Fruit fly (Drosophila melanogaster) whole organism, embryonic: ENCODE results near the gene CG1622.

Experiments
- Adf1 ChIP-seq: fragments of 200-800 bp; sonication (Bioruptor generic); IDR thresholded peaks from 2 replicates; pipeline ENCODE4 v1.3.6; 2022; ENCODE audit warnings: missing biosample characterization, missing genetic modification characterization
- Blimp-1 ChIP-seq: fragments of 200-800 bp; sonication (Bioruptor generic); optimal IDR thresholded peaks from 3 replicates; lab custom pipeline; 2018; ENCODE audit warnings: missing biosample characterization, missing genetic modification characterization, mild to moderate bottlenecking, moderate library complexity, missing genetic modification reagents
- CG10366 ChIP-seq: fragments of 200-800 bp; sonication (Bioruptor generic); IDR thresholded peaks from 2 replicates; pipeline ENCODE4 v1.3.6; 2022; ENCODE audit warnings: missing biosample characterization, missing genetic modification characterization
- CG10654 ChIP-seq: fragments of 200-800 bp; sonication (Bioruptor generic); optimal IDR thresholded peaks from 2 replicates; lab custom pipeline; 2016; ENCODE audit warnings: missing biosample characterization, missing genetic modification characterization
- CG11723 ChIP-seq: fragments of 200-800 bp; sonication (Bioruptor generic); optimal IDR thresholded peaks from 2 replicates; lab custom pipeline; 2017; ENCODE audit warnings: missing biosample characterization, mild to moderate bottlenecking, missing genetic modification characterization
- CG15601 ChIP-seq: fragments of 200-800 bp; sonication (Bioruptor generic); optimal IDR thresholded peaks from 3 replicates; lab custom pipeline; 2019; ENCODE audit warnings: missing biosample characterization, mild to moderate bottlenecking, missing genetic modification characterization, moderate library complexity
- CG17186 ChIP-seq: fragments of 200-800 bp; sonication (Bioruptor generic); optimal IDR thresholded peaks from 3 replicates; lab custom pipeline; 2017; ENCODE audit warnings: missing biosample characterization, missing genetic modification reagents, missing genetic modification characterization
- CG2199 ChIP-seq: fragments of 200-800 bp; sonication (Bioruptor generic); IDR thresholded peaks from 3 replicates; pipeline ENCODE4 v1.3.6; 2022; ENCODE audit warnings: missing biosample characterization, missing genetic modification characterization
- CG2202 ChIP-seq: fragments of 200-800 bp; sonication (Bioruptor generic); optimal IDR thresholded peaks from 2 replicates; lab custom pipeline; 2018; ENCODE audit warnings: missing biosample characterization, mild to moderate bottlenecking, missing genetic modification characterization
- CG31441 ChIP-seq: fragments of 200-800 bp; sonication (Bioruptor generic); IDR thresholded peaks from 2 replicates; pipeline ENCODE4 v1.3.6; 2022; ENCODE audit warnings: missing biosample characterization, missing genetic modification characterization
- CG3838 ChIP-seq: fragments of 200-800 bp; sonication (Bioruptor generic); optimal IDR thresholded peaks from 3 replicates; lab custom pipeline; 2016; ENCODE audit warnings: missing biosample characterization, missing genetic modification characterization
- CG42726 ChIP-seq: fragments of 200-800 bp; sonication (Bioruptor generic); IDR thresholded peaks from 2 replicates; pipeline ENCODE4 v1.3.6; 2022; ENCODE audit warnings: missing biosample characterization, missing genetic modification characterization; ENCODE audit not compliant: partially characterized antibody
- CG6254 ChIP-seq: fragments of 200-800 bp; sonication (Bioruptor generic); optimal IDR thresholded peaks from 3 replicates; lab custom pipeline; 2017; ENCODE audit warnings: mild to moderate bottlenecking, missing biosample characterization, missing genetic modification reagents, missing genetic modification characterization
- CG6654 ChIP-seq: fragments of 200-800 bp; sonication (Bioruptor generic); optimal IDR thresholded peaks from 2 replicates; lab custom pipeline; 2017; ENCODE audit warnings: missing biosample characterization, mild to moderate bottlenecking, missing genetic modification characterization
- CG6689 ChIP-seq: fragments of 200-800 bp; sonication (Bioruptor generic); IDR thresholded peaks from 2 replicates; pipeline ENCODE4 v1.3.6; 2022; ENCODE audit warnings: missing biosample characterization, missing genetic modification characterization
- CG6813 ChIP-seq: fragments of 200-800 bp; sonication (Bioruptor generic); optimal IDR thresholded peaks from 2 replicates; lab custom pipeline; 2017; ENCODE audit warnings: missing biosample characterization, missing genetic modification characterization, mild to moderate bottlenecking, moderate library complexity, missing genetic modification reagents
- CG7556 ChIP-seq: fragments of 200-800 bp; sonication (Bioruptor generic); optimal IDR thresholded peaks from 2 replicates; lab custom pipeline; 2017; ENCODE audit warnings: missing biosample characterization, mild to moderate bottlenecking, missing genetic modification characterization
- CG8089 ChIP-seq: fragments of 200-800 bp; sonication (Bioruptor generic); optimal IDR thresholded peaks from 3 replicates; lab custom pipeline; 2016; ENCODE audit warnings: missing biosample characterization, missing genetic modification characterization
- CG8924 ChIP-seq: fragments of 200-800 bp; optimal IDR thresholded peaks from 3 replicates; lab custom pipeline; 2019; ENCODE audit warnings: missing biosample characterization, mild to moderate bottlenecking, missing genetic modification characterization, moderate library complexity
- CG9797 ChIP-seq: fragments of 200-800 bp; sonication (Bioruptor generic); optimal IDR thresholded peaks from 3 replicates; lab custom pipeline; 2018; ENCODE audit warnings: missing biosample characterization, mild to moderate bottlenecking, missing genetic modification characterization
- Camta ChIP-seq: fragments of 200-800 bp; sonication (Bioruptor generic); optimal IDR thresholded peaks from 2 replicates; lab custom pipeline; 2016; ENCODE audit warnings: missing biosample characterization, missing genetic modification characterization
- Chrac-16 ChIP-seq: fragments of 200-800 bp; sonication (Bioruptor generic); optimal IDR thresholded peaks from 3 replicates; lab custom pipeline; 2016; ENCODE audit warnings: missing biosample characterization, missing genetic modification characterization
- CoRest ChIP-seq: fragments of 200-800 bp; sonication (Bioruptor generic); optimal IDR thresholded peaks from 3 replicates; lab custom pipeline; 2018; ENCODE audit warnings: missing biosample characterization, mild to moderate bottlenecking, missing genetic modification characterization, moderate library complexity
- Doc2 ChIP-seq: fragments of 200-800 bp; sonication (Bioruptor generic); IDR thresholded peaks from 2 replicates; pipeline ENCODE4 v1.3.6; 2022; ENCODE audit warnings: missing biosample characterization, missing genetic modification characterization
- E2f2 ChIP-seq: fragments of 200-800 bp; sonication (Bioruptor generic); IDR thresholded peaks from 2 replicates; pipeline ENCODE4 v1.3.6; 2022; ENCODE audit warnings: missing biosample characterization, missing genetic modification characterization
- Ets97D ChIP-seq: fragments of 200-800 bp; sonication (Bioruptor generic); optimal IDR thresholded peaks from 3 replicates; lab custom pipeline; 2016; ENCODE audit warnings: missing biosample characterization, missing genetic modification characterization
- HmgD ChIP-seq: fragments of 200-800 bp; sonication (Bioruptor generic); optimal IDR thresholded peaks from 3 replicates; lab custom pipeline; 2016; ENCODE audit warnings: missing biosample characterization, missing genetic modification characterization
- Hmr ChIP-seq: fragments of 200-800 bp; sonication (Bioruptor generic); optimal IDR thresholded peaks from 3 replicates; lab custom pipeline; 2017; ENCODE audit warnings: mild to moderate bottlenecking, missing biosample characterization, missing genetic modification reagents, missing genetic modification characterization
- Hr39 ChIP-seq: fragments of >200 bp; optimal IDR thresholded peaks from 2 replicates; lab custom pipeline; 2017
- Mes4 ChIP-seq: fragments of 200-800 bp; sonication (Bioruptor generic); optimal IDR thresholded peaks from 2 replicates; lab custom pipeline; 2016; ENCODE audit warnings: missing biosample characterization, missing genetic modification characterization
- NfI ChIP-seq: fragments of 200-800 bp; sonication (Bioruptor generic); optimal IDR thresholded peaks from 3 replicates; lab custom pipeline; 2018; ENCODE audit warnings: missing biosample characterization, mild to moderate bottlenecking, missing genetic modification characterization, moderate library complexity
- Oli ChIP-seq: fragments of 200-800 bp; sonication (Bioruptor generic); optimal IDR thresholded peaks from 2 replicates; lab custom pipeline; 2018; ENCODE audit warnings: missing biosample characterization, mild to moderate bottlenecking, missing genetic modification characterization, moderate library complexity
- Taf1 ChIP-seq: fragments of 200-800 bp; sonication (Bioruptor generic); IDR thresholded peaks from 2 replicates; pipeline ENCODE4 v1.3.6; 2022; ENCODE audit warnings: missing biosample characterization, missing genetic modification characterization
- br ChIP-seq: fragments of >200 bp; optimal IDR thresholded peaks from 2 replicates; lab custom pipeline; 2017
- chif ChIP-seq, 2 experiments: fragments of 200-800 bp; sonication (Bioruptor generic); optimal IDR thresholded peaks; 3 replicates each; lab custom pipeline; 2016; ENCODE audit warnings: missing biosample characterization in 2 of 2, missing genetic modification characterization in 2 of 2
- dan ChIP-seq: fragments of 200-800 bp; sonication (Bioruptor generic); IDR thresholded peaks from 2 replicates; pipeline ENCODE4 v1.3.6; 2022; ENCODE audit warnings: missing biosample characterization, missing genetic modification characterization
- dimm ChIP-seq: fragments of 200-800 bp; sonication (Bioruptor generic); IDR thresholded peaks from 2 replicates; pipeline ENCODE4 v1.3.6; 2022; ENCODE audit warnings: missing biosample characterization, missing genetic modification characterization
- esg ChIP-seq: fragments of 200-800 bp; sonication (Bioruptor generic); conservative IDR thresholded peaks from 2 replicates; pipeline ENCODE4 v1.3.6; 2022; ENCODE audit warnings: missing biosample characterization, missing genetic modification characterization
- fd3F ChIP-seq: fragments of 200-800 bp; sonication (Bioruptor generic); optimal IDR thresholded peaks from 2 replicates; lab custom pipeline; 2018; ENCODE audit warnings: missing biosample characterization, mild to moderate bottlenecking, missing genetic modification characterization, moderate library complexity
- ind ChIP-seq: fragments of 200-800 bp; sonication (Bioruptor generic); optimal IDR thresholded peaks from 3 replicates; lab custom pipeline; 2016; ENCODE audit warnings: missing biosample characterization, missing genetic modification characterization
- lola ChIP-seq, 3 experiments: fragments of >200 bp in 2 of 3; fragments of 200-800 bp in 1 of 3; sonication (Bioruptor generic) in 1 of 3; optimal IDR thresholded peaks; 2 replicates each; lab custom pipeline; 2017 to 2019; ENCODE audit warnings: missing biosample characterization in 3 of 3, missing genetic modification characterization in 3 of 3, mild to moderate bottlenecking in 1 of 3, moderate library complexity in 1 of 3
- pfk ChIP-seq: fragments of 200-800 bp; sonication (Bioruptor generic); optimal IDR thresholded peaks from 2 replicates; lab custom pipeline; 2018; ENCODE audit warnings: missing biosample characterization, mild to moderate bottlenecking, missing genetic modification characterization, moderate library complexity
- prd ChIP-seq, 3 experiments: fragments of >200 bp in 2 of 3; fragments of 200-800 bp in 1 of 3; sonication (Bioruptor generic) in 1 of 3; optimal IDR thresholded peaks in 2 of 3; IDR thresholded peaks in 1 of 3; 2 replicates in 2 of 3; 3 replicates in 1 of 3; pipeline versions ENCODE4 v1.3.6 to Lab custom; 2017 to 2022; ENCODE audit warnings: missing biosample characterization in 1 of 3, missing genetic modification characterization in 1 of 3
- salm ChIP-seq: fragments of 200-800 bp; sonication (Bioruptor generic); optimal IDR thresholded peaks from 2 replicates; lab custom pipeline; 2018; ENCODE audit warnings: missing biosample characterization, mild to moderate bottlenecking, missing genetic modification characterization
- schlank ChIP-seq: fragments of 200-800 bp; sonication (Bioruptor generic); optimal IDR thresholded peaks from 2 replicates; lab custom pipeline; 2018; ENCODE audit warnings: missing biosample characterization, mild to moderate bottlenecking, missing genetic modification characterization
- sim ChIP-seq: fragments of 200-800 bp; sonication (Bioruptor generic); IDR thresholded peaks from 2 replicates; pipeline ENCODE4 v1.3.6; 2022; ENCODE audit warnings: missing biosample characterization, missing genetic modification characterization
- stwl ChIP-seq: fragments of 200-800 bp; sonication (Bioruptor generic); optimal IDR thresholded peaks from 3 replicates; lab custom pipeline; 2018; ENCODE audit warnings: missing biosample characterization, mild to moderate bottlenecking, missing genetic modification characterization, moderate library complexity
- usp ChIP-seq: fragments of >200 bp; optimal IDR thresholded peaks from 2 replicates; lab custom pipeline; 2017; ENCODE audit warnings: missing biosample characterization, missing genetic modification characterization
- vnd ChIP-seq: fragments of 200-800 bp; sonication (Bioruptor generic); IDR thresholded peaks from 3 replicates; pipeline ENCODE4 v1.3.6; 2022; ENCODE audit warnings: missing biosample characterization, missing genetic modification characterization; ENCODE audit not compliant: partially characterized antibody
- vvl ChIP-seq: fragments of 200-800 bp; sonication (Bioruptor generic); IDR thresholded peaks from 2 replicates; pipeline ENCODE4 v1.3.6; 2022; ENCODE audit warnings: missing biosample characterization, missing genetic modification characterization
- zf30C ChIP-seq: fragments of 200-800 bp; sonication (Bioruptor generic); optimal IDR thresholded peaks from 3 replicates; lab custom pipeline; 2018; ENCODE audit warnings: missing biosample characterization, mild to moderate bottlenecking, missing genetic modification characterization

CG1622 gene

DNA sequence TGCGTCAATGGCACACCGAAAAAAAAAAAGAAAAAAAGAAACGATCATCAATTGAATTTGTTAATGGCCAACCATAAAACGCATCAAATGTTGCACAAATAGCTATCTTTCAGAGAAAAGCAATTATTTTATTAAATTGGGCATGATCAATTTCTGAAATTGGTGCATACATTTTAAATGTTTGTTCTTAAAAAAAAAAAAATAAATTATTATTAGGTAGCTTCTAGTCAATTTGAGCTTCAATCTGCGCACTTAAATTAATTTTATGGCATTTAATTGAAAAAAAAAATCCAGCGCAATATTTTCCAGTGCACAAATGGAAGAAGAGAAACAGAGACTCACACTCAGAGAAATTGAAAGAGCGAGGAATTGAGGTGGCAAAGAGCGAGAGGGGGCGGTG is 26.2 kb downstream of the CG1622 start (continued):
- TF ChIP-seq prd (optimal IDR thresholded peaks at IDR 0.05; lab: Kevin White, UChicago) = no peak
- peak; percentile 63; the same call in 2 of the 3 replicates for TF ChIP-seq prd (GFP tag; IDR thresholded peaks at IDR 0.05; lab: Robert Waterston, UW)
- TF ChIP-seq esg (GFP tag; lab: Robert Waterston, UW) = peak; percentile 56
- TF ChIP-seq ind (GFP tag; lab: Kevin White, UChicago) = peak; percentile 68
- TF ChIP-seq Hmr (GFP tag; lab: Kevin White, UChicago) = peak; percentile 68
- no peak for TF ChIP-seq Adf1 (GFP tag; lab: Robert Waterston, UW)
- no peak for TF ChIP-seq pfk
- TF ChIP-seq CG10366 (GFP tag; lab: Robert Waterston, UW) = peak; percentile 45; the same call in 1 of the 2 replicates
- TF ChIP-seq CG8089 = peak; percentile 65
- TF ChIP-seq Hr39 = no peak
- no peak for TF ChIP-seq CG2199 (GFP tag; lab: Robert Waterston, UW)
- peak; percentile 72 for TF ChIP-seq Camta
- TF ChIP-seq CG2202 (tag; lab: Kevin White, UChicago) = no peak
- TF ChIP-seq CG31441 (GFP tag; lab: Robert Waterston, UW) = peak; percentile 72
- peak; percentile 61; the same call in 1 of the 2 replicates for TF ChIP-seq vvl (GFP tag; lab: Robert Waterston, UW)
- TF ChIP-seq vnd = no peak
- TF ChIP-seq usp (GFP tag; lab: Kevin White, UChicago) = no peak
- no peak for TF ChIP-seq HmgD
- TF ChIP-seq CG8924 (tag; lab: Kevin White, UChicago) = peak; percentile 65
- TF ChIP-seq CG6654 (GFP tag; lab: Kevin White, UChicago) = no peak
- TF ChIP-seq CG3838 (GFP tag; lab: Kevin White, UChicago) = no peak
- TF ChIP-seq br (lab: Kevin White, UChicago) = no peak
- TF ChIP-seq CG17186 (GFP tag; lab: Kevin White, UChicago) = no peak
- peak in 1 of 3 experiments; percentile 20 for TF ChIP-seq lola (GFP tag; optimal IDR thresholded peaks at IDR 0.05; lab: Kevin White, UChicago)
- peak; percentile 61 for TF ChIP-seq CG6689 (GFP tag; lab: Robert Waterston, UW)
- peak; percentile 60 for TF ChIP-seq Blimp-1 (GFP tag; lab: Kevin White, UChicago)
- TF ChIP-seq CG6254 (GFP tag; lab: Kevin White, UChicago) = no peak
- peak; percentile 21 for TF ChIP-seq Ets97D (GFP tag; lab: Kevin White, UChicago)
- TF ChIP-seq chif (GFP tag; optimal IDR thresholded peaks at IDR 0.05; lab: Kevin White, UChicago) = peak; percentile 59 to 66
- TF ChIP-seq CG9797 (GFP tag; lab: Kevin White, UChicago) = no peak
- TF ChIP-seq sim (GFP tag; lab: Robert Waterston, UW) = no peak
- TF ChIP-seq dimm (GFP tag; lab: Robert Waterston, UW) = no peak
- TF ChIP-seq schlank (tag; lab: Kevin White, UChicago) = no peak
- TF ChIP-seq Oli (tag; lab: Kevin White, UChicago) = peak; percentile 74
- no peak for TF ChIP-seq Taf1 (GFP tag; lab: Robert Waterston, UW)
- TF ChIP-seq zf30C (GFP tag; lab: Kevin White, UChicago) = peak; percentile 38
- TF ChIP-seq CG7556 = peak; percentile 63
- peak; percentile 39 for TF ChIP-seq fd3F (GFP tag; lab: Kevin White, UChicago)
- TF ChIP-seq CG11723 (GFP tag; lab: Kevin White, UChicago) = peak; percentile 40
- TF ChIP-seq E2f2 (GFP tag; lab: Robert Waterston, UW) = peak; percentile 19; the same call in 1 of the 2 replicates
- peak; percentile 69 for TF ChIP-seq CoRest
- TF ChIP-seq CG10654 (GFP tag; lab: Kevin White, UChicago) = peak; percentile 58
- TF ChIP-seq NfI = peak; percentile 57
- no peak for TF ChIP-seq CG15601
- TF ChIP-seq CG6813 (GFP tag; lab: Kevin White, UChicago) = no peak
- no peak for TF ChIP-seq stwl (tag; lab: Kevin White, UChicago)
- no peak for TF ChIP-seq Doc2 (GFP tag; lab: Robert Waterston, UW)
- TF ChIP-seq CG42726 (GFP tag; lab: Robert Waterston, UW) = no peak
- peak; percentile 42 for TF ChIP-seq salm (tag; lab: Kevin White, UChicago)
- no peak for TF ChIP-seq dan (GFP tag; lab: Robert Waterston, UW)
- peak; percentile 52 for TF ChIP-seq Mes4 (GFP tag; lab: Kevin White, UChicago)
- TF ChIP-seq Chrac-16 = peak; percentile 69
